Worm (Caenorhabditis elegans) whole organism, L1 larva: ENCODE data around the gene C38H2.2.

ENCODE experiments used
- C34B4.2 ChIP-seq: sonication (generic microtip); optimal IDR thresholded peaks from 2 replicates; lab custom pipeline; 2017; ENCODE audit warnings: mild to moderate bottlenecking, missing genetic modification characterization, missing compliant biosample characterization
- F16B12.6 ChIP-seq: fragments of 150-350 bp; optimal IDR thresholded peaks from 2 replicates; lab custom pipeline; 2014; ENCODE audit warnings: missing biosample characterization, missing genetic modification characterization
- blmp-1 ChIP-seq: fragments of 150-350 bp; optimal IDR thresholded peaks from 2 replicates; lab custom pipeline; 2014; ENCODE audit warnings: missing biosample characterization, missing genetic modification characterization
- ceh-82 ChIP-seq, 3 experiments: fragments of 150-350 bp in 1 of 3; sonication (generic microtip) in 2 of 3; optimal IDR thresholded peaks; 2 replicates each; lab custom pipeline; 2014 to 2017; ENCODE audit warnings: missing biosample characterization in 3 of 3, missing genetic modification characterization in 3 of 3
- ceh-90 ChIP-seq: sonication (generic microtip); optimal IDR thresholded peaks from 2 replicates; lab custom pipeline; 2016; ENCODE audit warnings: missing genetic modification characterization, missing compliant biosample characterization
- dpl-1 ChIP-seq, 3 experiments: fragments of 150-350 bp in 2 of 3; sonication (generic microtip) in 1 of 3; optimal IDR thresholded peaks; 2 replicates each; lab custom pipeline; 2014 to 2017; ENCODE audit warnings: missing biosample characterization in 3 of 3, missing genetic modification characterization in 3 of 3, missing genetic modification reagents in 3 of 3
- dsc-1 ChIP-seq: sonication (generic microtip); optimal IDR thresholded peaks from 2 replicates; lab custom pipeline; 2016; ENCODE audit warnings: mild to moderate bottlenecking, missing genetic modification characterization, missing compliant biosample characterization
- efl-1 ChIP-seq, 4 experiments: fragments of 150-350 bp; optimal IDR thresholded peaks in 3 of 4; peaks in 1 of 4; 1 replicate in 1 of 4; 2 replicates in 3 of 4; lab custom pipeline; 2014; ENCODE audit warnings: missing biosample characterization in 2 of 4, missing genetic modification characterization in 2 of 4, missing genetic modification reagents in 2 of 4
- efl-3 ChIP-seq: fragments of 200-800 bp; sonication (Bioruptor generic); optimal IDR thresholded peaks from 2 replicates; lab custom pipeline; 2018; ENCODE audit warnings: mild to moderate bottlenecking, missing genetic modification characterization, missing compliant biosample characterization
- elt-3 ChIP-seq, 6 experiments: fragments of 150-350 bp in 1 of 6; sonication (generic microtip); optimal IDR thresholded peaks; 2 replicates each; lab custom pipeline; 2017 to 2018; ENCODE audit warnings: missing biosample characterization in 6 of 6, missing genetic modification characterization in 6 of 6, inconsistent platforms in 1 of 6
- fkh-10 ChIP-seq: sonication (generic microtip); optimal IDR thresholded peaks from 2 replicates; lab custom pipeline; 2017; ENCODE audit warnings: missing biosample characterization, missing genetic modification reagents, missing genetic modification characterization
- fkh-4 ChIP-seq: sonication (generic microtip); optimal IDR thresholded peaks from 2 replicates; lab custom pipeline; 2016; ENCODE audit warnings: missing compliant biosample characterization, missing genetic modification characterization, borderline replicate concordance
- fkh-8 ChIP-seq: sonication (generic microtip); optimal IDR thresholded peaks from 2 replicates; lab custom pipeline; 2016; ENCODE audit warnings: mild to moderate bottlenecking, missing genetic modification characterization, missing compliant biosample characterization
- fos-1 ChIP-seq: fragments of 150-350 bp; optimal IDR thresholded peaks from 2 replicates; lab custom pipeline; 2014; ENCODE audit warnings: missing biosample characterization, missing genetic modification characterization
- grh-1 ChIP-seq: fragments of 200-800 bp; sonication (Bioruptor generic); IDR thresholded peaks from 2 replicates; pipeline ENCODE4 v1.3.6; 2022; ENCODE audit warnings: missing genetic modification reagents, missing genetic modification characterization, missing compliant biosample characterization
- hlh-17 ChIP-seq: fragments of 200-800 bp; sonication (Bioruptor generic); optimal IDR thresholded peaks from 2 replicates; lab custom pipeline; 2018; ENCODE audit warnings: missing genetic modification characterization, mild to moderate bottlenecking, missing compliant biosample characterization, moderate library complexity, borderline replicate concordance
- hlh-4 ChIP-seq: sonication (generic microtip); optimal IDR thresholded peaks from 2 replicates; lab custom pipeline; 2016; ENCODE audit warnings: mild to moderate bottlenecking, missing genetic modification characterization, missing compliant biosample characterization
- irx-1 ChIP-seq: sonication (generic microtip); optimal IDR thresholded peaks from 2 replicates; lab custom pipeline; 2016; ENCODE audit warnings: missing genetic modification characterization, missing compliant biosample characterization
- isw-1 ChIP-seq: fragments of 200-800 bp; sonication (Bioruptor generic); IDR thresholded peaks from 2 replicates; pipeline ENCODE4 v1.3.6; 2022; ENCODE audit warnings: missing genetic modification characterization, missing compliant biosample characterization
- jun-1 ChIP-seq: fragments of 150-350 bp; optimal IDR thresholded peaks from 2 replicates; lab custom pipeline; 2014; ENCODE audit warnings: missing biosample characterization, missing genetic modification reagents, missing genetic modification characterization
- lin-13 ChIP-seq: fragments of 150-350 bp; optimal IDR thresholded peaks from 2 replicates; lab custom pipeline; 2014; ENCODE audit warnings: missing biosample characterization, missing genetic modification reagents, missing genetic modification characterization
- lin-15B ChIP-seq: fragments of 150-350 bp; sonication (generic microtip); optimal IDR thresholded peaks from 3 replicates; lab custom pipeline; 2014; ENCODE audit warnings: missing biosample characterization, missing genetic modification characterization
- lin-35 ChIP-seq, 2 experiments: fragments of 150-350 bp; optimal IDR thresholded peaks; 2 replicates each; lab custom pipeline; 2014; ENCODE audit warnings: missing biosample characterization in 2 of 2, missing genetic modification characterization in 2 of 2, missing genetic modification reagents in 2 of 2
- lin-39 ChIP-seq: fragments of 150-350 bp; optimal IDR thresholded peaks from 2 replicates; lab custom pipeline; 2014; ENCODE audit warnings: missing biosample characterization, missing genetic modification reagents, missing genetic modification characterization
- lir-3 ChIP-seq: sonication (generic microtip); optimal IDR thresholded peaks from 2 replicates; lab custom pipeline; 2016; ENCODE audit warnings: mild to moderate bottlenecking, missing genetic modification characterization, moderate library complexity, missing compliant biosample characterization; ENCODE audit not compliant: poor library complexity
- lsy-2 ChIP-seq, 2 experiments: fragments of 150-350 bp; optimal IDR thresholded peaks; 2 replicates each; lab custom pipeline; 2014; ENCODE audit warnings: missing biosample characterization in 2 of 2, missing genetic modification characterization in 2 of 2
- nhr-12 ChIP-seq: sonication (generic microtip); optimal IDR thresholded peaks from 2 replicates; lab custom pipeline; 2017; ENCODE audit warnings: missing biosample characterization, missing genetic modification characterization
- nhr-19 ChIP-seq: fragments of 200-800 bp; sonication (Bioruptor generic); conservative IDR thresholded peaks from 2 replicates; pipeline ENCODE4 v1.3.6; 2022; ENCODE audit warnings: missing genetic modification characterization, missing compliant biosample characterization
- nhr-20 ChIP-seq: sonication (generic microtip); optimal IDR thresholded peaks from 2 replicates; lab custom pipeline; 2016; ENCODE audit warnings: mild to moderate bottlenecking, missing genetic modification characterization, missing compliant biosample characterization
- nhr-47 ChIP-seq: sonication (generic microtip); optimal IDR thresholded peaks from 2 replicates; lab custom pipeline; 2016; ENCODE audit warnings: mild to moderate bottlenecking, missing genetic modification characterization, moderate library complexity, missing compliant biosample characterization
- nhr-71 ChIP-seq: sonication (generic microtip); optimal IDR thresholded peaks from 2 replicates; lab custom pipeline; 2016; ENCODE audit warnings: mild to moderate bottlenecking, missing genetic modification characterization, moderate library complexity, missing compliant biosample characterization
- nhr-77 ChIP-seq: fragments of 150-350 bp; optimal IDR thresholded peaks from 2 replicates; lab custom pipeline; 2014; ENCODE audit warnings: missing biosample characterization, missing genetic modification characterization
- pax-3 ChIP-seq: fragments of 200-800 bp; sonication (Bioruptor generic); optimal IDR thresholded peaks from 2 replicates; lab custom pipeline; 2018; ENCODE audit warnings: mild to moderate bottlenecking, missing genetic modification characterization, moderate library complexity, missing compliant biosample characterization
- rnt-1 ChIP-seq: sonication (generic microtip); optimal IDR thresholded peaks from 2 replicates; lab custom pipeline; 2016; ENCODE audit warnings: mild to moderate bottlenecking, missing genetic modification characterization, moderate library complexity, missing compliant biosample characterization
- snpc-4 ChIP-seq: fragments of 150-350 bp; optimal IDR thresholded peaks from 2 replicates; lab custom pipeline; 2014; ENCODE audit warnings: missing biosample characterization, missing genetic modification characterization
- snu-23 ChIP-seq: sonication (generic microtip); optimal IDR thresholded peaks from 2 replicates; lab custom pipeline; 2016; ENCODE audit warnings: missing genetic modification characterization, missing compliant biosample characterization
- sox-4 ChIP-seq: sonication (generic microtip); optimal IDR thresholded peaks from 2 replicates; lab custom pipeline; 2016; ENCODE audit warnings: missing genetic modification characterization, missing compliant biosample characterization
- swsn-7 ChIP-seq: sonication (generic microtip); optimal IDR thresholded peaks from 2 replicates; lab custom pipeline; 2016; ENCODE audit warnings: missing genetic modification characterization, missing compliant biosample characterization
- tbx-2 ChIP-seq: sonication (generic microtip); optimal IDR thresholded peaks from 2 replicates; lab custom pipeline; 2016; ENCODE audit warnings: missing genetic modification characterization, missing compliant biosample characterization
- tlp-1 ChIP-seq: fragments of 150-350 bp; optimal IDR thresholded peaks from 2 replicates; lab custom pipeline; 2014; ENCODE audit warnings: missing biosample characterization, missing genetic modification characterization
- unc-130 ChIP-seq: fragments of 150-350 bp; optimal IDR thresholded peaks from 2 replicates; lab custom pipeline; 2017; ENCODE audit warnings: missing biosample characterization, missing genetic modification characterization, inconsistent platforms
- unc-98 ChIP-seq: fragments of 200-800 bp; sonication (Bioruptor generic); IDR thresholded peaks from 2 replicates; pipeline ENCODE4 v1.3.6; 2022; ENCODE audit warnings: missing genetic modification characterization, missing compliant biosample characterization
- vab-15 ChIP-seq: sonication (generic microtip); optimal IDR thresholded peaks from 2 replicates; lab custom pipeline; 2017; ENCODE audit warnings: missing genotype, mild to moderate bottlenecking, missing genetic modification characterization, missing compliant biosample characterization
- zag-1 ChIP-seq: fragments of 150-350 bp; optimal IDR thresholded peaks from 2 replicates; lab custom pipeline; 2014; ENCODE audit warnings: missing biosample characterization, missing genetic modification characterization
- zip-4 ChIP-seq: fragments of 200-800 bp; sonication (Bioruptor generic); optimal IDR thresholded peaks from 2 replicates; lab custom pipeline; 2018; ENCODE audit warnings: mild to moderate bottlenecking, missing genetic modification characterization, moderate library complexity, missing compliant biosample characterization

The C38H2.2 gene

ce11 chrIII:10421680-10422079 is 40.1 kb downstream of the C38H2.2 start:
- no peak for TF ChIP-seq efl-1 (optimal IDR thresholded peaks at IDR 0.05; lab: Kevin White, UChicago)
- TF ChIP-seq efl-1 (GFP tag; optimal IDR thresholded peaks at IDR 0.05 in 1 of 2; lab: Kevin White, UChicago): no peak
- TF ChIP-seq hlh-4 (tag; lab: Kevin White, UChicago): no peak
- no peak for TF ChIP-seq snpc-4 (tag; lab: Kevin White, UChicago)
- TF ChIP-seq lin-13 (GFP tag; lab: Kevin White, UChicago): no peak
- TF ChIP-seq zip-4 (GFP tag; lab: Kevin White, UChicago): no peak
- no peak for TF ChIP-seq snu-23
- TF ChIP-seq swsn-7 (tag; lab: Kevin White, UChicago): no peak
- TF ChIP-seq hlh-17 (GFP tag; lab: Kevin White, UChicago): no peak
- TF ChIP-seq tbx-2 (tag; lab: Kevin White, UChicago): no peak
- TF ChIP-seq vab-15: no peak
- no peak for TF ChIP-seq grh-1 (GFP tag; lab: Robert Waterston, UW)
- TF ChIP-seq ceh-82 (tag; optimal IDR thresholded peaks at IDR 0.05; lab: Kevin White, UChicago): no peak
- no peak for TF ChIP-seq blmp-1
- TF ChIP-seq nhr-77 (tag; lab: Kevin White, UChicago): no peak
- TF ChIP-seq zag-1 (tag; lab: Kevin White, UChicago): no peak
- TF ChIP-seq lsy-2 (tag; optimal IDR thresholded peaks at IDR 0.05; lab: Kevin White, UChicago): no peak
- TF ChIP-seq unc-98 (GFP tag; lab: Robert Waterston, UW): no peak
- TF ChIP-seq F16B12.6 (tag; lab: Kevin White, UChicago): no peak
- TF ChIP-seq lin-15B: no peak
- no peak for TF ChIP-seq tlp-1 (tag; lab: Kevin White, UChicago)

- TF ChIP-seq lin-39 (tag; lab: Kevin White, UChicago) (no peak), lsy-2 (tag; optimal IDR thresholded peaks at IDR 0.05; lab: Kevin White, UChicago) (no peak), fos-1 (tag; lab: Kevin White, UChicago) (no peak), fkh-10 (no peak), unc-130 (tag; lab: Kevin White, UChicago) (no peak), nhr-12 (tag; lab: Kevin White, UChicago) (no peak), lir-3 (no peak)
- TF ChIP-seq, all 84 proteins: peak for 0
Observed at ce11 chrIII:10423906-10424305, 42.3 kb downstream of the C38H2.2 start, which contains the start of gene M03C11.6. TSS of gene M03C11.6 (minus strand) at chrIII:10424006.

ce11 chrIII:10427882-10428281 is 46.3 kb downstream of the C38H2.2 start, which contains the start of gene prp-3:
TSS of gene prp-3 (minus strand) at chrIII:10427982.
- TF ChIP-seq ceh-90 (tag; lab: Kevin White, UChicago) (no peak), sox-4 (tag; lab: Kevin White, UChicago) (no peak), rnt-1 (tag; lab: Kevin White, UChicago) (no peak), unc-130 (tag; lab: Kevin White, UChicago) (no peak)

DNA sequence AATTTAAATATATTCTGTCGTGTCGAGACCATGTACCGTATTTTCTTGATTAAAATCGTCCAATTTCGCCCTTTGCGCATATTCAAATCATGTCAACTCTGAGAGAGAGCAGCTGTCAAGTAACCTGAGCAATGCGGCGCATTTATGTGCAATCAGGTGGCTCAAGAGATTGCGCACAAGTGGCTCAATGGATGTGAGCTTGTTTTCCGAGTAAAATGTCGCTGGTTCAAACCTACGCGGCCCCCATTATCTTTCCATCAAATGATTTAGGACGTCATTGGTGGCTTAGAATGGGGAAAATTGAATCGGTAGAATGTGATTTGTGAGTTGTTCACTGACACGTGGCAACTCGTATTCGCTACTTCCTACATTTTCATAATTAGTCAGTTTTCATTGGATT is 50.5 kb downstream of the C38H2.2 start:
- TF ChIP-seq lsy-2 (tag; optimal IDR thresholded peaks at IDR 0.05; lab: Kevin White, UChicago) (peak; percentile 7 to 55), jun-1 (tag; lab: Kevin White, UChicago) (no peak), dpl-1 (GFP tag; optimal IDR thresholded peaks at IDR 0.05; lab: Kevin White, UChicago) (peak in 1 of 3 experiments; percentile 19), lin-13 (GFP tag; lab: Kevin White, UChicago) (peak; percentile 2), pax-3 (peak; percentile 39), elt-3 (tag; optimal IDR thresholded peaks at IDR 0.05; lab: Kevin White, UChicago) (no peak), zag-1 (tag; lab: Kevin White, UChicago) (no peak), nhr-47 (peak; percentile 70), tlp-1 (tag; lab: Kevin White, UChicago) (no peak), isw-1 (GFP tag; lab: Robert Waterston, UW) (peak; percentile 8; the same call in 1 of the 2 replicates), hlh-4 (tag; lab: Kevin White, UChicago) (no peak), fkh-8 (tag; lab: Kevin White, UChicago) (peak; percentile 83), nhr-77 (tag; lab: Kevin White, UChicago) (no peak), dsc-1 (peak; percentile 45), C34B4.2 (no peak), efl-1 (optimal IDR thresholded peaks at IDR 0.05; lab: Kevin White, UChicago) (peak; percentile 6 to 36), efl-1 (GFP tag; optimal IDR thresholded peaks at IDR 0.05 in 1 of 2; lab: Kevin White, UChicago) (peak; percentile 26 to 93), nhr-71 (tag; lab: Kevin White, UChicago) (peak; percentile 64), swsn-7 (tag; lab: Kevin White, UChicago) (peak; percentile 55), lin-35 (GFP tag; optimal IDR thresholded peaks at IDR 0.05; lab: Kevin White, UChicago) (peak in 1 of 2 experiments; percentile 2), ceh-82 (tag; optimal IDR thresholded peaks at IDR 0.05; lab: Kevin White, UChicago) (peak in 2 of 3 experiments; percentile 13 to 22), lin-39 (tag; lab: Kevin White, UChicago) (no peak), efl-3 (GFP tag; lab: Kevin White, UChicago) (no peak), fkh-4 (tag; lab: Kevin White, UChicago) (no peak), irx-1 (tag; lab: Kevin White, UChicago) (peak; percentile 15), nhr-19 (GFP tag; lab: Robert Waterston, UW) (peak; percentile 44), nhr-20 (peak; percentile 22)
